Fruit fly (Drosophila melanogaster): ENCODE data around the gene cd.

DNA sequence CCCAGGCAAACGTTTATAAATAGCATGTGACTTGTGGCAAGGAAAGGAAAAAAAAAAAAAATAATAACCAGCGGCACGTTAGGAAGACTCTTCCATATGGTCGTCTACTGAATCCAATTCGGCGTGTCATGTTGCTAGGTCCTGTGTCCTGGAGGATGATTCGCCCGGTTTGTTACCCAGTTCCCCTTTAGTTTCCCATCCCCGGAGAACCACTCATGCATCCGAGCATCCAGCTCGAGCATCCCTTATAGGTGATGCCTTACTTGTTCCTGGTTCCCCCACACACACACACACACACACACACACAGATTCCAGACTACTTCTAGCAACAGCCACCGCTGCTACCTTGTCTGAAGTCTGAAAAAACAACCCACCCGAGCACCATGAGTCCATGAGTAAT is 23.1 kb downstream of the cd start:
- TF ChIP-seq h (GFP tag; optimal IDR thresholded peaks at IDR 0.05) (no peak), OdsH (GFP tag; optimal IDR thresholded peaks at IDR 0.05) (no peak), CrebA (GFP tag; optimal IDR thresholded peaks at IDR 0.05; ENCODE audit: borderline replicate concordance) (no peak), br (GFP tag; optimal IDR thresholded peaks at IDR 0.05) (no peak), psq (GFP tag; optimal IDR thresholded peaks at IDR 0.05) (no peak), dsf (GFP tag; optimal IDR thresholded peaks at IDR 0.05; ENCODE audit: borderline replicate concordance) (no peak), Abd-B (GFP tag; optimal IDR thresholded peaks at IDR 0.05) (no peak), jim (GFP tag; optimal IDR thresholded peaks at IDR 0.05) (no peak), Mio (GFP tag; optimal IDR thresholded peaks at IDR 0.05) (no peak)
